ENCODE assay signal across 4 worm cellular contexts in the genomic region with DNA sequence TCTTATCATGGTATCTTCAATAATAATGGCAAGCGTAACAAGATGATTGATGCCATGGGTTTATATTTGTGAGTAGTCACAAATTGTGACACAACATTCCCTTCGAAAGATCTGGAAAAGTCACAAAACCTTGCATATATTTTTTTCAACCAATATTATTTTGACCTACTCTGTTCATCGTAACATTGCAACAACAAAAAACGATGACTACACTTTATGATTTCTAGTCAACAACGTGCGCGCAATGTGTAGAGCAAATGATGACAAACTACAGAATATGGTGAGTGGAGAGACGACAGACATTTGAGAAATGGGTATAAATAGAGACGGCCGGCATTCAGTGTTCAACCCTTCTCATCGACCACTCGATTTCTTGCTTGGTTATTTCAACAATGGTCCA.
TF ChIP-seq lines count a peak whose summit lies in the region.

A gene (plus strand): TSS at position 336 of the 400 bp plus-strand sequence.

TF ChIP-seq in whole organism, L1 larva, 84 proteins besides CTCF, POLR2A, EP300 and RAD21 (continued from another document):
- TF ChIP-seq nhr-90 (tag; optimal IDR thresholded peaks at IDR 0.05; lab: Kevin White, UChicago; ENCODE audit: poor library complexity), result peak; percentile 19
- TF ChIP-seq skn-1 (tag; optimal IDR thresholded peaks at IDR 0.05; lab: Kevin White, UChicago), result peak; percentile 98
- peak; percentile 3 for TF ChIP-seq efl-1 (optimal IDR thresholded peaks at IDR 0.05; lab: Kevin White, UChicago)
- peak in 1 of 2 experiments; percentile 77 for TF ChIP-seq efl-1 (GFP tag; optimal IDR thresholded peaks at IDR 0.05 in 1 of 2; lab: Kevin White, UChicago)
- TF ChIP-seq nhr-19 (GFP tag; conservative IDR thresholded peaks at IDR 0.05; lab: Robert Waterston, UW), result 0 out of 2 replicates have a peak, but pooled peaks have one; percentile 8
- TF ChIP-seq nhr-85 (tag; lab: Kevin White, UChicago), result peak; percentile 69
- peak; percentile 40 for TF ChIP-seq tbx-2 (tag; optimal IDR thresholded peaks at IDR 0.05; lab: Kevin White, UChicago)
- peak in 1 of 2 experiments; percentile 29 for TF ChIP-seq mdl-1 (tag; optimal IDR thresholded peaks at IDR 0.05; lab: Kevin White, UChicago)
- no peak for TF ChIP-seq grh-1 (GFP tag; IDR thresholded peaks at IDR 0.05; lab: Robert Waterston, UW)
- no peak for TF ChIP-seq sox-4 (tag; optimal IDR thresholded peaks at IDR 0.05; lab: Kevin White, UChicago)
- peak; percentile 44 for TF ChIP-seq snu-23 (GFP tag; optimal IDR thresholded peaks at IDR 0.05; lab: Kevin White, UChicago)
- TF ChIP-seq lin-14 (GFP tag; optimal IDR thresholded peaks at IDR 0.05; lab: Kevin White, UChicago), result peak; percentile 65

TF ChIP-seq in whole organism, L2 larva, 48 proteins besides CTCF, POLR2A, EP300 and RAD21 (continued from another document):
- TF ChIP-seq nhr-129 (tag; optimal IDR thresholded peaks at IDR 0.05; lab: Kevin White, UChicago), result peak; percentile 26
- TF ChIP-seq elt-3 (tag; optimal IDR thresholded peaks at IDR 0.05; lab: Kevin White, UChicago), result no peak
- peak; percentile 15 for TF ChIP-seq unc-55 (GFP tag; optimal IDR thresholded peaks at IDR 0.05; lab: Kevin White, UChicago)
- TF ChIP-seq sma-9 (GFP tag; optimal IDR thresholded peaks at IDR 0.05; lab: Kevin White, UChicago), result peak; percentile 75
- no peak for TF ChIP-seq sma-9 (tag; optimal IDR thresholded peaks at IDR 0.05; lab: Kevin White, UChicago)
- peak; percentile 23 for TF ChIP-seq F13H6.1 (tag; optimal IDR thresholded peaks at IDR 0.05; lab: Kevin White, UChicago)
- TF ChIP-seq nhr-23 (tag; optimal IDR thresholded peaks at IDR 0.05; lab: Kevin White, UChicago), result no peak
- no peak for TF ChIP-seq dmd-4 (tag; optimal IDR thresholded peaks at IDR 0.05; lab: Kevin White, UChicago)
- TF ChIP-seq crh-2 (tag; optimal IDR thresholded peaks at IDR 0.05; lab: Kevin White, UChicago), result peak; percentile 21
TF ChIP-seq in whole organism, L2 larva: peak in this region for 11.

TF ChIP-seq in whole organism, L3 larva, 47 proteins besides CTCF, POLR2A, EP300 and RAD21 (continued from another document):
- peak; percentile 92 for TF ChIP-seq pha-4 (tag; optimal IDR thresholded peaks at IDR 0.05; lab: Kevin White, UChicago)
- TF ChIP-seq pqm-1 (tag; optimal IDR thresholded peaks at IDR 0.05; lab: Kevin White, UChicago), result peak; percentile 76
- TF ChIP-seq sea-2 (GFP tag; optimal IDR thresholded peaks at IDR 0.05; lab: Kevin White, UChicago), result no peak
- TF ChIP-seq hmg-11 (tag; optimal IDR thresholded peaks at IDR 0.05; lab: Kevin White, UChicago), result no peak
- no peak for TF ChIP-seq mml-1 (tag; optimal IDR thresholded peaks at IDR 0.05; lab: Kevin White, UChicago)
- TF ChIP-seq ceh-82 (tag; optimal IDR thresholded peaks at IDR 0.05; lab: Kevin White, UChicago), result no peak
- peak; percentile 25 for TF ChIP-seq nhr-25 (tag; optimal IDR thresholded peaks at IDR 0.05; lab: Kevin White, UChicago)
- TF ChIP-seq daf-12 (tag; optimal IDR thresholded peaks at IDR 0.05; lab: Kevin White, UChicago), result no peak
- TF ChIP-seq eor-1 (tag; optimal IDR thresholded peaks at IDR 0.05; lab: Kevin White, UChicago), result no peak
- no peak for TF ChIP-seq nhr-28 (tag; optimal IDR thresholded peaks at IDR 0.05; lab: Kevin White, UChicago)
- no peak for TF ChIP-seq ztf-11 (tag; optimal IDR thresholded peaks at IDR 0.05; lab: Kevin White, UChicago)
- TF ChIP-seq nhr-76 (tag; optimal IDR thresholded peaks at IDR 0.05; lab: Kevin White, UChicago), result no peak
- no peak for TF ChIP-seq ama-1 (optimal IDR thresholded peaks at IDR 0.05; lab: Kevin White, UChicago)
- no peak for TF ChIP-seq jun-1 (tag; optimal IDR thresholded peaks at IDR 0.05; lab: Kevin White, UChicago)
- no peak for TF ChIP-seq fkh-10 (GFP tag; optimal IDR thresholded peaks at IDR 0.05; lab: Kevin White, UChicago)
- no peak for TF ChIP-seq elt-1 (tag; optimal IDR thresholded peaks at IDR 0.05; lab: Kevin White, UChicago)
- peak; percentile 40 for TF ChIP-seq nfya-1 (tag; optimal IDR thresholded peaks at IDR 0.05; lab: Kevin White, UChicago; ENCODE audit: insufficient read depth)
- TF ChIP-seq fos-1 (tag; optimal IDR thresholded peaks at IDR 0.05; lab: Kevin White, UChicago), result no peak
- no peak for TF ChIP-seq ztf-4 (tag; optimal IDR thresholded peaks at IDR 0.05; lab: Kevin White, UChicago)
- peak; percentile 34 for TF ChIP-seq nhr-23 (tag; optimal IDR thresholded peaks at IDR 0.05; lab: Kevin White, UChicago)
- TF ChIP-seq egl-27 (tag; optimal IDR thresholded peaks at IDR 0.05; lab: Kevin White, UChicago), result no peak
- TF ChIP-seq aly-2 (tag; optimal IDR thresholded peaks at IDR 0.05; lab: Kevin White, UChicago), result no peak
- no peak for TF ChIP-seq ceh-28 (tag; optimal IDR thresholded peaks at IDR 0.05; lab: Kevin White, UChicago)
- TF ChIP-seq elt-3 (tag; optimal IDR thresholded peaks at IDR 0.05; lab: Kevin White, UChicago), result no peak
TF ChIP-seq in whole organism, L3 larva: peak in this region for 8.

TF ChIP-seq in whole organism, L4 larva, 104 proteins besides CTCF, POLR2A, EP300 and RAD21 (continued from another document):
- TF ChIP-seq ceh-82 (tag; optimal IDR thresholded peaks at IDR 0.05; lab: Kevin White, UChicago) (no peak), fos-1 (tag; optimal IDR thresholded peaks at IDR 0.05; lab: Kevin White, UChicago) (no peak), hif-1 (tag; optimal IDR thresholded peaks at IDR 0.05; lab: Kevin White, UChicago) (peak in 1 of 2 experiments; percentile 11), mdl-1 (tag; optimal IDR thresholded peaks at IDR 0.05; lab: Kevin White, UChicago) (peak in 1 of 2 experiments; percentile 53), egl-27 (tag; optimal IDR thresholded peaks at IDR 0.05; lab: Kevin White, UChicago) (no peak), daf-12 (tag; optimal IDR thresholded peaks at IDR 0.05; lab: Kevin White, UChicago) (no peak), spr-3 (GFP tag; optimal IDR thresholded peaks at IDR 0.05; lab: Kevin White, UChicago) (no peak), F26F4.8 (GFP tag; conservative IDR thresholded peaks at IDR 0.05; lab: Robert Waterston, UW) (no peak), mxl-3 (GFP tag; optimal IDR thresholded peaks at IDR 0.05; lab: Kevin White, UChicago) (peak; percentile 95), ztf-11 (tag; optimal IDR thresholded peaks at IDR 0.05; lab: Kevin White, UChicago) (no peak), lin-15B (tag; optimal IDR thresholded peaks at IDR 0.05; lab: Kevin White, UChicago) (no peak), ama-1 (optimal IDR thresholded peaks at IDR 0.05; lab: Kevin White, UChicago) (no peak), nhr-77 (tag; optimal IDR thresholded peaks at IDR 0.05; lab: Kevin White, UChicago) (peak; percentile 39), Y48G9A.11 (GFP tag; IDR thresholded peaks at IDR 0.05; lab: Robert Waterston, UW) (no peak), R02D3.7 (tag; optimal IDR thresholded peaks at IDR 0.05; lab: Kevin White, UChicago) (no peak), tra-1 (GFP tag; IDR thresholded peaks at IDR 0.05; lab: Robert Waterston, UW) (0 out of 2 replicates have a peak, but pooled peaks have one; percentile 20), nhr-237 (tag; optimal IDR thresholded peaks at IDR 0.05; lab: Kevin White, UChicago) (no peak), ZK337.2 (GFP tag; IDR thresholded peaks at IDR 0.05; lab: Robert Waterston, UW) (no peak), hlh-30 (tag; optimal IDR thresholded peaks at IDR 0.05; lab: Kevin White, UChicago; ENCODE audit: insufficient read depth) (peak; percentile 66), nhr-48 (tag; optimal IDR thresholded peaks at IDR 0.05; lab: Kevin White, UChicago) (peak; percentile 71), nhr-6 (tag; optimal IDR thresholded peaks at IDR 0.05; lab: Kevin White, UChicago) (no peak), egl-43 (GFP tag; IDR thresholded peaks at IDR 0.05; lab: Robert Waterston, UW) (no peak), Y5F2A.4 (GFP tag; optimal IDR thresholded peaks at IDR 0.05; lab: Kevin White, UChicago) (no peak), nhr-41 (GFP tag; IDR thresholded peaks at IDR 0.05; lab: Robert Waterston, UW) (no peak), unc-39 (tag; optimal IDR thresholded peaks at IDR 0.05; lab: Kevin White, UChicago) (no peak), set-16 (GFP tag; IDR thresholded peaks at IDR 0.05; lab: Robert Waterston, UW) (no peak), mes-2 (tag; optimal IDR thresholded peaks at IDR 0.05; lab: Kevin White, UChicago; ENCODE audit: poor library complexity, severe bottlenecking) (peak; percentile 18), mep-1 (tag; optimal IDR thresholded peaks at IDR 0.05; lab: Kevin White, UChicago) (peak; percentile 28), snpc-4 (tag; optimal IDR thresholded peaks at IDR 0.05; lab: Kevin White, UChicago) (no peak), ceh-20 (GFP tag; IDR thresholded peaks at IDR 0.05; lab: Robert Waterston, UW) (no peak), lin-38 (GFP tag; IDR thresholded peaks at IDR 0.05; lab: Robert Waterston, UW) (no peak; the same call in 1 of the 2 replicates), pqm-1 (tag; optimal IDR thresholded peaks at IDR 0.05; lab: Kevin White, UChicago) (peak; percentile 38), mxl-2 (GFP tag; conservative IDR thresholded peaks at IDR 0.05; lab: Robert Waterston, UW) (no peak), lin-39 (tag; optimal IDR thresholded peaks at IDR 0.05; lab: Kevin White, UChicago) (no peak), duxl-1 (tag; optimal IDR thresholded peaks at IDR 0.05; lab: Kevin White, UChicago; ENCODE audit: poor library complexity) (no peak), D1046.2 (GFP tag; IDR thresholded peaks at IDR 0.05; lab: Robert Waterston, UW) (no peak), Y105C5A.15 (GFP tag; IDR thresholded peaks at IDR 0.05; lab: Robert Waterston, UW) (no peak), zip-11 (GFP tag; IDR thresholded peaks at IDR 0.05; lab: Robert Waterston, UW) (no peak), rbr-2 (tag; optimal IDR thresholded peaks at IDR 0.05; lab: Kevin White, UChicago) (no peak), dve-1 (tag; optimal IDR thresholded peaks at IDR 0.05; lab: Kevin White, UChicago; ENCODE audit: insufficient read depth) (peak; percentile 83), dmd-6 (GFP tag; IDR thresholded peaks at IDR 0.05; lab: Robert Waterston, UW) (peak; percentile 73), nhr-28 (tag; optimal IDR thresholded peaks at IDR 0.05; lab: Kevin White, UChicago) (peak; percentile 97), pha-4 (GFP tag; IDR thresholded peaks at IDR 0.05; lab: Robert Waterston, UW) (no peak), pha-4 (tag; optimal IDR thresholded peaks at IDR 0.05; lab: Kevin White, UChicago) (peak; percentile 37), nhr-42 (GFP tag; IDR thresholded peaks at IDR 0.05; lab: Robert Waterston, UW) (no peak), mdt-29 (GFP tag; IDR thresholded peaks at IDR 0.05; lab: Robert Waterston, UW) (no peak), ztf-7 (tag; optimal IDR thresholded peaks at IDR 0.05; lab: Kevin White, UChicago) (peak; percentile 5), zfp-3 (GFP tag; conservative IDR thresholded peaks at IDR 0.05; lab: Robert Waterston, UW) (no peak)
